Worm (Caenorhabditis elegans): Measurements from ENCODE around the gene arrd-5.

DNA sequence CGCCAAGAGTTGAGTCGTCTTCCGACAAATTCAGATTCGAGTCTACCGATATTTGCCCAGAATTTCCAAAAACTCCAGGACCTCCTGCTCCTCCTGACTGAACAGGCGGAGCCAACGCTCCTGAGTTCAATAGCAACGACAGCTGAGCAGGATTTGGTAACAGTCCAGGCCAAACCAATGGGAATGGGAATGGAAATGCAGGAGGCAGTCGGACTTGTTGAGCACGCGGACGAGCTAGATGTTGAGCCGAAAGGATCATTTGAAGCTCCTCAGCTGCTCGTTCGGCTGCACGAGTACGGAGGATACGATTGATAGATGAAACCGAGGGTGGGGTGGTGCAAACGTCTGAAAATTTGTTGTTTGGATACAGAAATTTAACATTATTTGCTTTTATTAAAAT lies 8.1 kb upstream of the arrd-5 start:
- TF ChIP-seq skn-1 (tag; optimal IDR thresholded peaks at IDR 0.05): no peak
- no peak for TF ChIP-seq ceh-16 (tag; optimal IDR thresholded peaks at IDR 0.05)
